Worm (Caenorhabditis elegans): Measurements from ENCODE around the gene ins-15.
"Not testable (repeated sequence)": the region's sequence is repeated elsewhere in the genome, so short reads cannot be mapped to it uniquely, and the experiment has no call there.

The ins-15 gene

DNA sequence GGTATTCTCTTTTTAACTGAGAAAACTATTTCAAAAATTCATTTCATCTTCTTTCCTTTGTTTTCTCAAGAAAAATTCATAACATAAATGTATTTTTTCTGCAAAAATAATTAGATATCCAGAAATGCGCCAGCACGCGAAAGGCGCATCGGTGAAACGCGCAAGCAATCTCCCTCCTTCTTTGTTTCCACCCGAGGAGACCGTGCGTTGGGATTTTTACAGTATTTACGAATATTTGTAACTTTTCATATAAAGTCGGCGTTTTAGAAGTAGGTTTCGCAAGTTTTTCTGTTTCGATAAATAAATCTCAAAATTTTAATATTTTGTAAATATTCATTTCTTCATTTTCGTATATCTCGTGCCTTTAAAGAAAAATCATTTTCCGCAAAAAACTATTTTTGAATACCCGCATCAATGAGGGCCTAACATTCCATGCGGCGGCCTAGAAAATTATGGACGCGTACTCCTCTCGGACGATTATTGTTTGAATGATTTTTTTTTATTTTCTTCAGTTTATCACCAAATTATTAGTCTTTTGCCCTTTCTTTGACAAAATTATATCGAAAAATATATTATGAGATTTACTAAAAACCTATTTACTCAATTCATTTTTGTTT, 32.0 kb upstream of the ins-15 start, which contains the start of gene ssup-72 (continued):
- peak; percentile 39 for TF ChIP-seq dve-1 (tag; optimal IDR thresholded peaks at IDR 0.05; ENCODE audit: insufficient read depth)
- TF ChIP-seq daf-16 (GFP tag; optimal IDR thresholded peaks at IDR 0.05), result no peak
- peak; percentile 32 for TF ChIP-seq daf-16 (tag; optimal IDR thresholded peaks at IDR 0.05)
- peak; percentile 51 for TF ChIP-seq hlh-30 (tag; optimal IDR thresholded peaks at IDR 0.05; ENCODE audit: insufficient read depth)
- no peak for TF ChIP-seq ctbp-1 (GFP tag; IDR thresholded peaks at IDR 0.05)
- TF ChIP-seq hlh-11 (tag; optimal IDR thresholded peaks at IDR 0.05), result peak; percentile 6
- no peak for TF ChIP-seq saeg-2 (GFP tag; IDR thresholded peaks at IDR 0.05)
- no peak for TF ChIP-seq lin-1 (GFP tag; IDR thresholded peaks at IDR 0.05)
- no peak for TF ChIP-seq lin-15B (tag; optimal IDR thresholded peaks at IDR 0.05)
- no peak for TF ChIP-seq Y75B8A.6 (GFP tag; IDR thresholded peaks at IDR 0.05)
- TF ChIP-seq jun-1 (tag; optimal IDR thresholded peaks at IDR 0.05), result no peak
- no peak for TF ChIP-seq arid-1 (GFP tag; conservative IDR thresholded peaks at IDR 0.05)
- peak; percentile 60 for TF ChIP-seq F49E8.2 (tag; optimal IDR thresholded peaks at IDR 0.05; ENCODE audit: borderline replicate concordance)
- peak; percentile 42 for TF ChIP-seq spr-1 (tag; optimal IDR thresholded peaks at IDR 0.05)

DNA sequence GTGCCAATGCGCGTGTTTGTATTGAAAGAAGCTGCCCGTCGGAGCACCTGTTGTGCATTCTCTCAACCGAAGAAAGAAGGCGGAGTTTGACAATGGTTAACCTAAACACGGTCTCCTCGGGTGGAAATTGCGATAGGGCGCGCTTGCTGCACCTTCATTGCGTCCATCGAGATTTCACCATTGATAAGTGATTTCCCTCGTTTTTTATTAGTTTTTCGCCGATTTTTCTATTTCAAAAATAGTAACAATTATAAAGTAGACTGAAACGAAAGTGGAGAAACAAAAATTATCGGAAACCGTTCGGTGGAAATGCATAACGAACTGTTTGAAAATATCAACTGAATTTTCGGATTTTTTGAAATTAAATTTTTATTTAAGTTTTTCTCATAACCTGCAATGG, 30.5 kb upstream of the ins-15 start, which contains the start of gene agr-1:
Gene agr-1, minus strand, starts transcription at position 101 of the 400 bp plus-strand sequence.
- not testable (repeated sequence) for TF ChIP-seq madf-9 (GFP tag; conservative IDR thresholded peaks at IDR 0.05); ceh-82 (tag; optimal IDR thresholded peaks at IDR 0.05); ces-1 (GFP tag; optimal IDR thresholded peaks at IDR 0.05)

DNA sequence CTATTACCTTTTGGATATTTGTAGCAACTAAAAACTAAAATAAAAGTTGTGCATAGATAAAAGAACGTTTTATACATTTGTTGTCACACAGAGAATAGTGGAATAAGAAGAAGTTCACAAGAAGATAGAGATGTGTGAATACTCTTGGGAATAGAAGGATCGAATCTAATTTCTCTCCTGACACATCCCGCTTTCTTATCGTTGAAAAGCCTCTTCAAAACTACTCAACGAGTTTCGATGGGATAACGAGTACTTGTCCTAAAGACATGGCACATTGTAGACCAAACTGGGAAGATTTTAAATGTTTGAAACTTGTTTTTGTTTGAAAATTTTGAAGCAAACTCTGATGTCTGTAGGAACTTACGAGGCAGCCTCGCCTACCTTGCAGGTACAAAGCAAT, 27.9 kb upstream of the ins-15 start:
- peak; percentile 3 for TF ChIP-seq aha-1 (tag)
- no peak for TF ChIP-seq daf-16 (GFP tag; optimal IDR thresholded peaks at IDR 0.05)
- TF ChIP-seq daf-16 (tag; optimal IDR thresholded peaks at IDR 0.05), result no peak
- TF ChIP-seq fkh-10 (GFP tag; optimal IDR thresholded peaks at IDR 0.05), result peak; percentile 55

DNA sequence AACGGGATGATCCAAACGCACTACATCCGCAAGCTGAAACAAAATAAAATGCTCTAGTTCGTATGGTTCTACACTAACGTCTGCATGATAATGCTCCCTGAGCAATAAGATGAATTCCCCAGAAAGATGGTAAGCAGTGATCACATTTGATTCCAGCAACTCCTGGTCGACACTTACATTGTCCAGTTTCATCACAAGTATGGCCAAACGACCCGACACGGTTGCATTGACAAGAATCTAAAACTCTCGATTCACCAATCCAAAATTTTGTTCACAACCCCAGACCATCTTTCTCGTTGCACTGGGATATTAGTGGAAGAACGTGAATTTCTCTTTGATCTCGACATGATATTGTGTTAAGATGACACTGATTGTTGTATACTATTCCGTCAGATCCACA, 25.5 kb upstream of the ins-15 start:
- TF ChIP-seq ztf-7 (tag; optimal IDR thresholded peaks at IDR 0.05) (no peak), unc-62 (GFP tag; optimal IDR thresholded peaks at IDR 0.05 in 1 of 2) (peak in 1 of 2 experiments; percentile 95), unc-62 (tag; optimal IDR thresholded peaks at IDR 0.05) (no peak), lin-29 (GFP tag; IDR thresholded peaks at IDR 0.05) (no peak)

DNA sequence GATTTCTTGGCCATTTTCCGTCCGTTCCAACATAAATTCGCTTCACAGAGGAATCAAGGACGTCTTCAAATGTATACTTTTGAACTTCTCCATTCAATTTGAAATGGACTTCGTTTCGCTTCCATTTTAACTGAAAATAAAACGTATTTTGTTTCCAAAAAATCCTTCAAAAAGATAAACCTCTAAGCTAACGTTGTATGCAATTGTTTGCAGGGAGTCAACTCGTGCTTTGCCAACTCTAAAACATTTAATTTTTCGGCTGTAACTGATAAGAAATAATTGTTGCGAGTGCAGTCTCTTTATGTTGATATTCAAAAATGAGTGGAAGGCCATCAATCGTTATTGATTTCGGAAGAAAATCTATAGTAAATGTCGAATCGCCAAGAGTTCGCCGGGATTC, 23.5 kb upstream of the ins-15 start, which contains the start of gene F41G3.18:
Gene F41G3.18, plus strand, starts transcription at position 301 of the 400 bp plus-strand sequence.
- TF ChIP-seq snpc-4 (tag; optimal IDR thresholded peaks at IDR 0.05), result no peak
- peak; percentile 42 for TF ChIP-seq pqm-1 (tag; optimal IDR thresholded peaks at IDR 0.05)
- TF ChIP-seq D1046.2 (GFP tag; IDR thresholded peaks at IDR 0.05), result no peak
- 0 out of 2 replicates have a peak, but pooled peaks have one; percentile 6 for TF ChIP-seq dmd-6 (GFP tag; IDR thresholded peaks at IDR 0.05)

DNA sequence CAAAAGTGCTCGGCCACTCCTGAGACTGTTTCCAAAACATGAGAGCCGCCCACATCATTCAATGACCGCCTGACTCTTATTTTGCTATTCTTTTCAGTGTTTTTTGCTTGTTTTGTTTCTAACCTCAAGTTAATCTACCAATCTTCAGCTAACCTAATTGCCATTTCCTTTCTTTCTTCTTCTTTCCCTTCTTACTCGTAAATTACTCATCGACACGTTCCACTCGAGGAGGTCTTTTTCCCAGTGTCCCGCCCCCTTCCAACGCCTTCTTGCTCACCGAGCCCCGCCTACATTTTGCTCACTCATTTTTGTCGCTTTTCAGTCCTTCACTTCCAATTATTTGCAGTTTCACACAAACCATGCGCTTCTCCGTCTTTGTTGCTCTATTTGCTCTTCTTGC, 20.2 kb upstream of the ins-15 start, which contains the start of gene nlp-50:
Gene nlp-50, plus strand, starts transcription at position 301 of the 400 bp plus-strand sequence.
- TF ChIP-seq zip-11 (GFP tag; IDR thresholded peaks at IDR 0.05) (no peak), lin-39 (tag; optimal IDR thresholded peaks at IDR 0.05) (no peak), ztf-11 (tag; optimal IDR thresholded peaks at IDR 0.05) (no peak), nhr-25 (tag; optimal IDR thresholded peaks at IDR 0.05; ENCODE audit: borderline replicate concordance, insufficient read depth) (no peak), ces-1 (GFP tag; optimal IDR thresholded peaks at IDR 0.05) (no peak), lin-13 (GFP tag; optimal IDR thresholded peaks at IDR 0.05) (no peak), unc-62 (GFP tag; optimal IDR thresholded peaks at IDR 0.05 in 1 of 2) (no peak), unc-62 (tag; optimal IDR thresholded peaks at IDR 0.05) (no peak), vab-7 (GFP tag; IDR thresholded peaks at IDR 0.05) (no peak), F37D6.2 (tag; optimal IDR thresholded peaks at IDR 0.05) (no peak)

Data from whole organism, L4 larva.